Worm (Caenorhabditis elegans) whole organism, young adult: ENCODE measurements around the gene ZK6.8.

ENCODE experiments used
- mel-28 ChIP-seq: sonication (generic microtip); optimal IDR thresholded peaks from 2 replicates; lab custom pipeline; 2016; ENCODE audit warnings: borderline replicate concordance, mild to moderate bottlenecking, missing genetic modification characterization, missing compliant biosample characterization
- snpc-4 ChIP-seq, 5 experiments: fragments of 150-350 bp in 1 of 5; sonication (generic microtip) in 4 of 5; optimal IDR thresholded peaks; 2 replicates each; lab custom pipeline; 2014 to 2018; ENCODE audit warnings: missing genetic modification characterization in 5 of 5, missing biosample characterization in 3 of 5, antibody characterized with exemption in 2 of 5, mild to moderate bottlenecking in 2 of 5, missing compliant biosample characterization in 2 of 5, missing genotype in 2 of 5, moderate library complexity in 2 of 5, missing genetic modification reagents in 1 of 5

- TF ChIP-seq snpc-4 (GFP tag; optimal IDR thresholded peaks at IDR 0.05; lab: Kevin White, UChicago) (no peak), snpc-4 (tag; optimal IDR thresholded peaks at IDR 0.05; lab: Kevin White, UChicago) (no peak), mel-28 (tag; lab: Kevin White, UChicago) (no peak)
Observed at ce11 chrV:384511-384910, 2.8 kb downstream of the ZK6.8 start.
